Fruit fly (Drosophila melanogaster) whole organism, wandering third instar larva: ENCODE measurements around the gene Kul.

Experiments
- Dif ChIP-seq: fragments of 200-275, 200-300 bp; sonication (Bioruptor generic); optimal IDR thresholded peaks from 2 replicates; lab custom pipeline; 2018; ENCODE audit warnings: missing biosample characterization, missing genetic modification characterization; ENCODE audit not compliant: partially characterized antibody
- Hr78 ChIP-seq: fragments of >200 bp; optimal IDR thresholded peaks from 2 replicates; lab custom pipeline; 2017; ENCODE audit warnings: missing biosample characterization, missing genetic modification characterization
- Hr83 ChIP-seq: fragments of 200-300 bp; sonication (Bioruptor generic); optimal IDR thresholded peaks from 2 replicates; lab custom pipeline; 2016; ENCODE audit warnings: missing biosample characterization, mild to moderate bottlenecking, missing genetic modification characterization, moderate library complexity; ENCODE audit not compliant: poor library complexity, severe bottlenecking
- brk ChIP-seq: fragments of 200-800 bp; sonication (Bioruptor generic); optimal IDR thresholded peaks from 2 replicates; lab custom pipeline; 2016; ENCODE audit warnings: missing biosample characterization, mild to moderate bottlenecking, missing genetic modification characterization
- jim ChIP-seq: fragments of 175-275, 200-325 bp; sonication (Bioruptor generic); optimal IDR thresholded peaks from 2 replicates; lab custom pipeline; 2016; ENCODE audit warnings: missing biosample characterization, mild to moderate bottlenecking, missing genetic modification characterization
- tai ChIP-seq: sonication (Bioruptor generic); optimal IDR thresholded peaks from 2 replicates; lab custom pipeline; 2016; ENCODE audit warnings: missing biosample characterization, missing genetic modification characterization

dm6 chr3R:29774360-29775193 lies 48.9 kb downstream of the Kul start:
- TF ChIP-seq tai (GFP tag; lab: Kevin White, UChicago) (no peak), Dif (GFP tag; lab: Kevin White, UChicago) (peak; percentile 100), Hr78 (GFP tag; lab: Kevin White, UChicago) (no peak), jim (GFP tag; lab: Kevin White, UChicago) (peak; percentile 54), Hr83 (GFP tag; lab: Kevin White, UChicago) (peak; percentile 62), brk (peak; percentile 15)
